Fruit fly (Drosophila melanogaster): ENCODE data around the gene CG13144.

CG13144 gene

DNA sequence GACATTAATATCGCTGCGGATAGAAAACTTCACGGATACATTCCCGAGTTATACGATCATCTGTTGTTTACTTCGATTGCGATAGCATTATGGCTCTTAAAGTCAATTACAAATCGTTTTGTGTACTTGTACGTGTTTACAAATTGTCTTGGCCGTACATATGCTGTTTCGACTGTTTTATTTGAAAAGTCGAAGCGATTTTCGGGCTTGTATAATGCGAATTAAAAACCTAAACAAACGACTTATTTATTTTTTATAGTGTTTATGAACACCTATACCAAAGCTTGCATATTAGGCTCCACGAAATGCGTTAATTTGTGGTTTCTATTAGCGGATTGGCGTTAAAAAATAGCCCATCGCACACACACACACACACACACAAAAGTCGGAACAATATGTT lies 19.0 kb downstream of the CG13144 start:
- TF ChIP-seq ovo (GFP tag; optimal IDR thresholded peaks at IDR 0.05): no peak
- peak; percentile 67 for TF ChIP-seq kay (GFP tag; ENCODE audit: borderline replicate concordance)
- no peak for TF ChIP-seq cic (GFP tag; optimal IDR thresholded peaks at IDR 0.05)
- TF ChIP-seq Clk (GFP tag; optimal IDR thresholded peaks at IDR 0.05): no peak

DNA sequence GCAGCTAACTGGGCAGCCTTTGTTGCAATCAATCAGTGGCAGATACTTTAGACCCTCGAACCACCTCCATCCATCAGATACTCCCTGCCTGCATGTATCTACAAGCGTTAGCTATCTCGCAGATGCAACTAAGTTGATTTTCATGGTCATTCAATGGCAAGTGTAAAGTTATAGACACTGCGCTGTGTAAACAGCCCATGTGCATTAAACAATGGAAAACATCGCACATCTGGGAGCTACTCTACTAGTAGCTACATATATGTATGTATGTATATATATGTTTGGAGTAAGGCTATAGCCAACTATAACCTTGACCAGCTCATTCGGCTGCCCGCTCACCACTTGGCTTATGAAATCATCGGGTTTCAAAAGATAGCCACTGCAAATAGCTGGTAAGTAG lies 21.0 kb downstream of the CG13144 start:
- TF ChIP-seq CG11617 (GFP tag; optimal IDR thresholded peaks at IDR 0.05) (no peak), CG7045 (GFP tag; optimal IDR thresholded peaks at IDR 0.05) (no peak), bab1 (GFP tag; optimal IDR thresholded peaks at IDR 0.05) (no peak), ovo (GFP tag; optimal IDR thresholded peaks at IDR 0.05) (no peak), toe (GFP tag; optimal IDR thresholded peaks at IDR 0.05) (no peak)

DNA sequence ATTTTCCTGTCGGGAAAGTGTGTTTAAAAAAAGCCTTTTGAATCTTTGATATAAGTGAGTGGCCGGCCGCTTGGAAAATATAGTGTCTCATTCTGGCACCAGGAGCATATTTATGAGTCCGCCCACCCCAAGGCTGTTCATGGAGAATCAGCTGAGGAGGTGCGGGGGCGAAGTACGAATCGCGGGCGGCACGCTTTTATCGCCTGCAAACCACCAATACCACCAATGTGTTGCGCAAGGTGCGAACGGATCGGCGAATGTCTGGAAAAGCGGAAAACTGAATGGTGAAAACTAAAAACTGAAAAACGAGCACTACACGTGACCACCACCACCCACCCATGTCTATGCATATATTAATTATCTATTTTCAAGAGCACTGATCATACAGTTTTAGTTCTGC lies 22.3 kb downstream of the CG13144 start:
- TF ChIP-seq CG12768 (GFP tag; optimal IDR thresholded peaks at IDR 0.05) (no peak), CG14711 (tag; optimal IDR thresholded peaks at IDR 0.05) (no peak), Mnt (GFP tag; optimal IDR thresholded peaks at IDR 0.05) (no peak), Crg-1 (GFP tag; optimal IDR thresholded peaks at IDR 0.05) (no peak), bab1 (GFP tag; optimal IDR thresholded peaks at IDR 0.05) (no peak), CG7101 (tag; optimal IDR thresholded peaks at IDR 0.05) (no peak), kay (GFP tag; ENCODE audit: borderline replicate concordance) (no peak), CG1620 (GFP tag; optimal IDR thresholded peaks at IDR 0.05) (no peak), CG33017 (tag; optimal IDR thresholded peaks at IDR 0.05) (no peak), toe (GFP tag; optimal IDR thresholded peaks at IDR 0.05) (no peak), tj (GFP tag; optimal IDR thresholded peaks at IDR 0.05) (no peak), ovo (GFP tag; optimal IDR thresholded peaks at IDR 0.05) (no peak)

- peak; percentile 15 for TF ChIP-seq CG7045 (GFP tag; optimal IDR thresholded peaks at IDR 0.05)
- TF ChIP-seq kay (GFP tag; ENCODE audit: borderline replicate concordance): peak; percentile 11
- TF ChIP-seq ovo (GFP tag; optimal IDR thresholded peaks at IDR 0.05): no peak
Measured at dm6 chr2L:10468388-10468787, 22.9 kb downstream of the CG13144 start.

DNA sequence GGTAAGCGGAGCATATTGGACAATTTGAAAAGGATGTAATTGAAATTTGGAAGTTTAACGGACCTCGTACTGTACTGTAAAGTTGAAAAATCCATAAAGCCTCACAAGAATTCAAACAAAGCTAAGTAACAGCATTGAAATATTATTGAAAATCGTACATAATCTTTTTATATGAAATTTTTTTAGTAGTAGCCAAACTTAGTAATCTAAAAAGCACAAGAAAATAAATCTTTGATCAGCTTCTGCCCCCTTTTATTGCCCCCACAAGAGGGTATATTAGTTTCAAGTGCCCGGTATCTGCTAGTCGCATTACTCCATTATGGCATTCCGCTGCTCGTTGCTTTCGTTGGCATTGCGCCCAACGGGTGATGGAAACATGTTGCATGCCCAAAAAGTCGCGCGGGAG lies 24.4 kb downstream of the CG13144 start:
- no peak for TF ChIP-seq CG12768 (GFP tag; optimal IDR thresholded peaks at IDR 0.05)
- TF ChIP-seq CG1620 (GFP tag; optimal IDR thresholded peaks at IDR 0.05): no peak
- no peak for TF ChIP-seq Mnt (GFP tag; optimal IDR thresholded peaks at IDR 0.05)

DNA sequence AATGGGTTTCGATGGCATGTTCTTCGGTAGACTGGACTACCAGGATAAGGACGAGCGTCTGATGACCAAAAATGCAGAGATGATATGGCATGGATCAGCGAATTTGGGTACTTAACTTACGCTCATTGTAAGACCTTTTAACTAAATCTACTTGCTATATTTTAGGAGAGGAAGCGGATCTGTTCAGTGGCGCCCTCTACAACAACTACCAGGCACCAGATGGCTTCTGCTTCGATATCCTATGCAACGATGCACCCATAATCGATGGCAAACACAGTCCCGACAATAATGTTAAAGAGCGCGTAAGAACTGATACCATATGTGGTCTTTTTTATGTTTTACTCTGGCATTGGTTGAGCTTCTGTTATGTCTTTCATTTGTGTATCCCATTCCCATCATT lies 32.3 kb downstream of the CG13144 start:
- TF ChIP-seq Mnt (GFP tag; optimal IDR thresholded peaks at IDR 0.05): no peak
- TF ChIP-seq Hr96 (GFP tag; optimal IDR thresholded peaks at IDR 0.05): no peak
- no peak for TF ChIP-seq CG33017 (tag; optimal IDR thresholded peaks at IDR 0.05)
- TF ChIP-seq CG12768 (GFP tag; optimal IDR thresholded peaks at IDR 0.05): no peak
- no peak for TF ChIP-seq toe (GFP tag; optimal IDR thresholded peaks at IDR 0.05)
- no peak for TF ChIP-seq CG11617 (GFP tag; optimal IDR thresholded peaks at IDR 0.05)
- no peak for TF ChIP-seq ovo (GFP tag; optimal IDR thresholded peaks at IDR 0.05)
- TF ChIP-seq Crg-1 (GFP tag; optimal IDR thresholded peaks at IDR 0.05): no peak
- no peak for TF ChIP-seq pad (GFP tag; optimal IDR thresholded peaks at IDR 0.05)
- TF ChIP-seq tj (GFP tag; optimal IDR thresholded peaks at IDR 0.05): no peak
- no peak for TF ChIP-seq CG5204 (GFP tag; optimal IDR thresholded peaks at IDR 0.05)

DNA sequence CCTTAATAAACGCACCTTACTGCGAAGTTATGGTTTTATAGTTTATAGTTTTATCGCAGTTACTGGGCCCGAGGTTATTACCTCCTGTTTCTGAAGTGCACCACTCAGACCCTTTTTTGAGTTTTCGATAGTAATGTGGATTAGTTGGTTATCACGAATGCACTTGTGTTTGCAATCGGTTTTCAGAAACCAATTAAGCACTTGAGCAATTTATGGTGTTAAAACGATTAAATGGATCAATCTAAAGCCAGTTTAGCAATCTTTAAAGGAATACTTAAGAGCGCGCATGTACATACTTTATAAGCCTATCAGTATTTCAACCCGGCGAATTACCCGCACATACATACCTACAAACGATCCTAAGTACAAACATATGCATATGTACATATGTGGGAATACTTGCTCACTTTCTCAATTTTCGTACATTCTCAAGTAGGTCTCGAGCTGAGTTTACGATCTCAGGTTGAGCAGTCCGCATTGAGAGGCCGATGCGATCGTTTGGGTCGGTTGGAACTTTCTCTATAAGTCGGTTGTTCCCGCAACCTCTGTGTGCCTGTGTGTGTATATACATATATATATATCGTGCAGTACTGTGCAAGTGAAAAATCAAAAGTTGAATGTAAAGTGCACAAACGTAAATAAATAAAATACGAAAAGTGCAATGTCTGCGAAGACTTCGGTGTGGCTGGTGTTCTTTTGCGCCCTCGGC lies 33.9 kb downstream of the CG13144 start, which contains the start of the genes LManI and LManII:
Gene LManI, minus strand, starts transcription at position 51 of the 709 bp plus-strand sequence.
Gene LManII, plus strand, starts transcription at position 468 of the 709 bp plus-strand sequence.
- peak; percentile 70 for TF ChIP-seq kay (GFP tag; ENCODE audit: borderline replicate concordance)
- peak; percentile 34 for TF ChIP-seq cic (GFP tag; optimal IDR thresholded peaks at IDR 0.05)
- peak; percentile 12 for TF ChIP-seq CG12768 (GFP tag; optimal IDR thresholded peaks at IDR 0.05)
- TF ChIP-seq CG33017 (tag; optimal IDR thresholded peaks at IDR 0.05): peak; percentile 9
- TF ChIP-seq CG14711 (tag; optimal IDR thresholded peaks at IDR 0.05): no peak
- peak; percentile 9 for TF ChIP-seq Mnt (GFP tag; optimal IDR thresholded peaks at IDR 0.05)
- peak; percentile 73 for TF ChIP-seq tj (GFP tag; optimal IDR thresholded peaks at IDR 0.05)
- TF ChIP-seq Clk (GFP tag; optimal IDR thresholded peaks at IDR 0.05): no peak
- no peak for TF ChIP-seq CG5204 (GFP tag; optimal IDR thresholded peaks at IDR 0.05)
- no peak for TF ChIP-seq cnc (optimal IDR thresholded peaks at IDR 0.05)
- no peak for TF ChIP-seq ovo (GFP tag; optimal IDR thresholded peaks at IDR 0.05)
- no peak for TF ChIP-seq toe (GFP tag; optimal IDR thresholded peaks at IDR 0.05)
- TF ChIP-seq Crg-1 (GFP tag; optimal IDR thresholded peaks at IDR 0.05): no peak
- TF ChIP-seq Hr96 (GFP tag; optimal IDR thresholded peaks at IDR 0.05): no peak
- no peak for TF ChIP-seq CG11617 (GFP tag; optimal IDR thresholded peaks at IDR 0.05)
